Comparison of ENCODE assay signal across 1 fruit fly cellular context in the genomic region with DNA sequence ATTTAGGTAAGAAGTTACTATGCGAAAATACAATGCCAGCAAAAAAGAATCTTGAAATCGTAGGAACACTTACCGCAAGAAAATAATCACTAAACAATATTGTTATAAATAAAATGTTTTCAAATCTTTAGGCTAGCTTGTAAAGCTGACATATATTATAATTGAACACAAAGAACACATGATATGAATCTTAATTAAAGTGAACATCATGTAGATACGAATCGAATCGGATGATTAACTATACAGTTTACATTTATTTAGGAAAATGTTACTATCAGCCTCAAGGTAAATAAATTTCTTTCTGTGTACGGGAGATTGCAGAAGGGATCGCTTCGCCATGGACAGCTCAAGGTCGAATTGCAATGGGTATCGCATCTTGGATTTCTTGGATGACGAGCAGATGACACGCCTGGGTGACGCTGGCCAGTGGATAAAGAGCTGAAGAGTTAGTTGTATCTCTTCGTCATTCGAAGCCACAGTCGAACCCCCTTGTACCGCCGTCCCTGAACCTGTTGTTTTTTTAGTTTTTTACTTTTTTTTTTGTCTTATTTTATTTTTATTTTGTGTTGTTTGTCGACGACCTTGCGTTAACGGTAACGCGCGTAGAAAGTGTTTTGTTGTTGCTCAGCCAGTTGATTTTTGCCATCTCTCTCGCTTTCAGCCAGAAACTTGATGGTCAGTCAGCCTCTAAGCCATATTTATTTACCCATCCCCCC.
TF ChIP-seq lines count a peak whose summit lies in the region.

No protein-coding gene starts in this region.

TF ChIP-seq in whole organism, prepupa, 60 proteins besides CTCF, POLR2A, EP300 and RAD21 (continued from another document):
- TF ChIP-seq spab (GFP tag; optimal IDR thresholded peaks at IDR 0.05; lab: Kevin White, UChicago) (peak; percentile 26), dsx (GFP tag; optimal IDR thresholded peaks at IDR 0.05; lab: Kevin White, UChicago; ENCODE audit: poor library complexity, severe bottlenecking) (peak; percentile 18), esn (GFP tag; optimal IDR thresholded peaks at IDR 0.05; lab: Kevin White, UChicago) (peak; percentile 65), net (GFP tag; optimal IDR thresholded peaks at IDR 0.05; lab: Kevin White, UChicago) (peak; percentile 45), CG6854 (GFP tag; optimal IDR thresholded peaks at IDR 0.05; lab: Kevin White, UChicago) (no peak), fkh (GFP tag; optimal IDR thresholded peaks at IDR 0.05; lab: Kevin White, UChicago) (no peak), CG7368 (GFP tag; optimal IDR thresholded peaks at IDR 0.05; lab: Kevin White, UChicago) (peak; percentile 50), Eip93F (GFP tag; optimal IDR thresholded peaks at IDR 0.05; lab: Kevin White, UChicago) (no peak), Gug (GFP tag; IDR thresholded peaks at IDR 0.05; lab: Robert Waterston, UW) (no peak), pdm3 (GFP tag; optimal IDR thresholded peaks at IDR 0.05; lab: Kevin White, UChicago) (peak; percentile 51), vri (GFP tag; optimal IDR thresholded peaks at IDR 0.05; lab: Kevin White, UChicago) (no peak), Blimp-1 (GFP tag; optimal IDR thresholded peaks at IDR 0.05; lab: Kevin White, UChicago) (no peak), salr (GFP tag; optimal IDR thresholded peaks at IDR 0.05; lab: Kevin White, UChicago) (peak in 1 of 2 experiments; percentile 18), fd59A (GFP tag; optimal IDR thresholded peaks at IDR 0.05; lab: Kevin White, UChicago) (peak; percentile 20), CG8319 (GFP tag; optimal IDR thresholded peaks at IDR 0.05; lab: Kevin White, UChicago) (peak; percentile 34), Eip75B (GFP tag; optimal IDR thresholded peaks at IDR 0.05; lab: Kevin White, UChicago) (peak; percentile 68), CG9139 (GFP tag; optimal IDR thresholded peaks at IDR 0.05; lab: Kevin White, UChicago) (no peak), CG4318 (GFP tag; optimal IDR thresholded peaks at IDR 0.05; lab: Kevin White, UChicago) (peak; percentile 17), fd85E (GFP tag; optimal IDR thresholded peaks at IDR 0.05; lab: Kevin White, UChicago) (no peak), CG3919 (GFP tag; optimal IDR thresholded peaks at IDR 0.05; lab: Kevin White, UChicago) (peak; percentile 59), CG15336 (GFP tag; IDR thresholded peaks at IDR 0.05; lab: Robert Waterston, UW) (peak; percentile 34; the same call in 1 of the 2 replicates), Sox14 (GFP tag; optimal IDR thresholded peaks at IDR 0.05; lab: Kevin White, UChicago) (peak; percentile 2), CG11294 (GFP tag; IDR thresholded peaks at IDR 0.05; lab: Robert Waterston, UW) (no peak), CG16779 (tag; optimal IDR thresholded peaks at IDR 0.05; lab: Kevin White, UChicago) (no peak), eg (GFP tag; IDR thresholded peaks at IDR 0.05; lab: Robert Waterston, UW) (peak; percentile 62; the same call in 1 of the 3 replicates)
TF ChIP-seq in whole organism, prepupa: peak in this region for 44.
